Worm (Caenorhabditis elegans) whole organism, L4 larva: ENCODE measurements around the gene glo-4.

Experiments
- D1046.2 ChIP-seq: fragments of 200-800 bp; sonication (Bioruptor generic); IDR thresholded peaks from 2 replicates; pipeline ENCODE4 v1.3.6; 2022; ENCODE audit warnings: missing genetic modification characterization, missing compliant biosample characterization
- F10B5.3 ChIP-seq: sonication (generic microtip); optimal IDR thresholded peaks from 2 replicates; lab custom pipeline; 2016; ENCODE audit warnings: mild to moderate bottlenecking, missing genetic modification characterization, missing compliant biosample characterization
- F44E2.7 ChIP-seq: fragments of 200-800 bp; sonication (Bioruptor generic); IDR thresholded peaks from 2 replicates; pipeline ENCODE4 v2.1.2; 2022; ENCODE audit warnings: missing genetic modification characterization, missing compliant biosample characterization
- F49E8.2 ChIP-seq: sonication (generic microtip); optimal IDR thresholded peaks from 2 replicates; lab custom pipeline; 2016; ENCODE audit warnings: missing compliant biosample characterization, mild to moderate bottlenecking, missing genetic modification characterization, borderline replicate concordance
- T20F7.1 ChIP-seq: fragments of 200-800 bp; sonication (Bioruptor generic); optimal IDR thresholded peaks from 2 replicates; lab custom pipeline; 2018; ENCODE audit warnings: mild to moderate bottlenecking, missing genetic modification characterization, missing compliant biosample characterization
- T26A8.4 ChIP-seq: fragments of 200-800 bp; sonication (Bioruptor generic); IDR thresholded peaks from 2 replicates; pipeline ENCODE4 v1.3.6; 2022; ENCODE audit warnings: missing genetic modification characterization, missing compliant biosample characterization
- Y48G9A.11 ChIP-seq: fragments of 200-800 bp; sonication (Bioruptor generic); IDR thresholded peaks from 2 replicates; pipeline ENCODE4 v1.3.6; 2022; ENCODE audit warnings: missing genetic modification reagents, missing genetic modification characterization, missing compliant biosample characterization
- ZK546.5 ChIP-seq, 2 experiments: sonication (generic microtip); optimal IDR thresholded peaks; 2 replicates each; lab custom pipeline; 2017; ENCODE audit warnings: missing biosample characterization in 2 of 2, missing genetic modification characterization in 2 of 2
- attf-4 ChIP-seq: sonication (generic microtip); optimal IDR thresholded peaks from 3 replicates; lab custom pipeline; 2017; ENCODE audit warnings: missing biosample characterization, missing genetic modification characterization
- ceh-28 ChIP-seq: fragments of 150-350 bp; optimal IDR thresholded peaks from 2 replicates; lab custom pipeline; 2014; ENCODE audit warnings: missing biosample characterization, missing genetic modification reagents, missing genetic modification characterization
- ctbp-1 ChIP-seq: fragments of 200-800 bp; sonication (Bioruptor generic); IDR thresholded peaks from 2 replicates; pipeline ENCODE4 v1.3.6; 2022; ENCODE audit warnings: missing genetic modification reagents, missing genetic modification characterization, missing compliant biosample characterization
- daf-12 ChIP-seq: fragments of 150-350 bp; optimal IDR thresholded peaks from 2 replicates; lab custom pipeline; 2014; ENCODE audit warnings: missing biosample characterization, missing genetic modification reagents, missing genetic modification characterization
- daf-16 ChIP-seq, 3 experiments: sonication (generic microtip); optimal IDR thresholded peaks; 2 replicates each; lab custom pipeline; 2016 to 2017; ENCODE audit warnings: missing genetic modification characterization in 3 of 3, missing genetic modification reagents in 3 of 3, mild to moderate bottlenecking in 2 of 3, missing compliant biosample characterization in 2 of 3, missing biosample characterization in 1 of 3, moderate library complexity in 1 of 3
- daf-19 ChIP-seq: fragments of 200-800 bp; sonication (Bioruptor generic); conservative IDR thresholded peaks from 2 replicates; pipeline ENCODE4 v1.3.6; 2022; ENCODE audit warnings: missing genetic modification characterization, missing compliant biosample characterization
- dmd-6 ChIP-seq: fragments of 200-800 bp; sonication (Bioruptor generic); IDR thresholded peaks from 2 replicates; pipeline ENCODE4 v1.3.6; 2022; ENCODE audit warnings: missing genetic modification reagents, missing genetic modification characterization, missing compliant biosample characterization
- dpl-1 ChIP-seq: fragments of 150-350 bp; optimal IDR thresholded peaks from 2 replicates; lab custom pipeline; 2014; ENCODE audit warnings: missing biosample characterization, missing genetic modification reagents, missing genetic modification characterization
- egl-43 ChIP-seq: fragments of 200-800 bp; sonication (Bioruptor generic); IDR thresholded peaks from 2 replicates; pipeline ENCODE4 v1.3.6; 2022; ENCODE audit warnings: missing genetic modification reagents, missing genetic modification characterization, missing compliant biosample characterization
- fos-1 ChIP-seq: fragments of 150-350 bp; optimal IDR thresholded peaks from 2 replicates; lab custom pipeline; 2014; ENCODE audit warnings: missing biosample characterization, missing genetic modification characterization
- hlh-11 ChIP-seq: fragments of 200-800 bp; sonication (Bioruptor generic); optimal IDR thresholded peaks from 2 replicates; lab custom pipeline; 2018; ENCODE audit warnings: mild to moderate bottlenecking, missing genetic modification characterization, missing compliant biosample characterization
- jun-1 ChIP-seq: fragments of 150-350 bp; optimal IDR thresholded peaks from 2 replicates; lab custom pipeline; 2014; ENCODE audit warnings: missing biosample characterization, missing genetic modification reagents, missing genetic modification characterization
- lin-29 ChIP-seq: fragments of 200-800 bp; sonication (Bioruptor generic); IDR thresholded peaks from 2 replicates; pipeline ENCODE4 v1.3.6; 2022; ENCODE audit warnings: missing genetic modification reagents, missing genetic modification characterization, missing compliant biosample characterization
- mes-2 ChIP-seq: sonication (generic microtip); optimal IDR thresholded peaks from 2 replicates; lab custom pipeline; 2016; ENCODE audit warnings: missing genotype, mild to moderate bottlenecking, missing genetic modification characterization, missing compliant biosample characterization; ENCODE audit not compliant: poor library complexity, severe bottlenecking
- mxl-2 ChIP-seq: fragments of 200-800 bp; sonication (Bioruptor generic); conservative IDR thresholded peaks from 2 replicates; pipeline ENCODE4 v1.3.6; 2022; ENCODE audit warnings: missing genetic modification reagents, missing genetic modification characterization, missing compliant biosample characterization
- nhr-11 ChIP-seq: fragments of 150-350 bp; optimal IDR thresholded peaks from 2 replicates; lab custom pipeline; 2014; ENCODE audit warnings: missing biosample characterization, missing genetic modification characterization
- nhr-28 ChIP-seq: fragments of 150-350 bp; optimal IDR thresholded peaks from 2 replicates; lab custom pipeline; 2014; ENCODE audit warnings: missing biosample characterization, missing genetic modification characterization
- nhr-48 ChIP-seq: sonication (generic microtip); optimal IDR thresholded peaks from 2 replicates; lab custom pipeline; 2016; ENCODE audit warnings: mild to moderate bottlenecking, missing genetic modification characterization, missing compliant biosample characterization
- nhr-76 ChIP-seq: fragments of 150-350 bp; optimal IDR thresholded peaks from 2 replicates; lab custom pipeline; 2014; ENCODE audit warnings: missing biosample characterization, missing genetic modification characterization
- pha-4 ChIP-seq, 2 experiments: fragments of 150-350 bp in 1 of 2; fragments of 200-800 bp in 1 of 2; sonication (Bioruptor generic) in 1 of 2; IDR thresholded peaks in 1 of 2; optimal IDR thresholded peaks in 1 of 2; 2 replicates each; pipeline versions ENCODE4 v1.3.6 to Lab custom; 2014 to 2022; ENCODE audit warnings: missing genetic modification characterization in 2 of 2, missing genetic modification reagents in 2 of 2, missing biosample characterization in 1 of 2, missing compliant biosample characterization in 1 of 2
- pqm-1 ChIP-seq: sonication (generic microtip); optimal IDR thresholded peaks from 2 replicates; lab custom pipeline; 2017; ENCODE audit warnings: missing biosample characterization, missing genetic modification characterization
- rbr-2 ChIP-seq: sonication (generic microtip); optimal IDR thresholded peaks from 2 replicates; lab custom pipeline; 2016; ENCODE audit warnings: missing genotype, missing genetic modification characterization, missing compliant biosample characterization
- sdz-12 ChIP-seq: fragments of 200-800 bp; sonication (Bioruptor generic); optimal IDR thresholded peaks from 2 replicates; lab custom pipeline; 2018; ENCODE audit warnings: mild to moderate bottlenecking, missing genetic modification characterization, missing compliant biosample characterization
- skn-1 ChIP-seq: fragments of 150-350 bp; optimal IDR thresholded peaks from 2 replicates; lab custom pipeline; 2014; ENCODE audit warnings: missing biosample characterization, missing genetic modification characterization
- spr-1 ChIP-seq: sonication (generic microtip); optimal IDR thresholded peaks from 2 replicates; lab custom pipeline; 2016; ENCODE audit warnings: mild to moderate bottlenecking, missing genetic modification characterization, missing compliant biosample characterization
- tag-97 ChIP-seq: fragments of 200-800 bp; sonication (Bioruptor generic); IDR thresholded peaks from 2 replicates; pipeline ENCODE4 v1.3.6; 2022; ENCODE audit warnings: missing genetic modification characterization, missing compliant biosample characterization
- tra-1 ChIP-seq: fragments of 200-800 bp; sonication (Bioruptor generic); IDR thresholded peaks from 2 replicates; pipeline ENCODE4 v1.3.6; 2022; ENCODE audit warnings: missing genetic modification reagents, missing genetic modification characterization, missing compliant biosample characterization
- unc-130 ChIP-seq: sonication (generic microtip); optimal IDR thresholded peaks from 2 replicates; lab custom pipeline; 2016; ENCODE audit warnings: missing genetic modification reagents, missing genetic modification characterization, missing compliant biosample characterization
- vab-7 ChIP-seq: fragments of 200-800 bp; sonication (Bioruptor generic); IDR thresholded peaks from 2 replicates; pipeline ENCODE4 v1.3.6; 2022; ENCODE audit warnings: missing genetic modification reagents, missing genetic modification characterization, missing compliant biosample characterization
- zfp-2 ChIP-seq: sonication (generic microtip); optimal IDR thresholded peaks from 2 replicates; lab custom pipeline; 2016; ENCODE audit warnings: mild to moderate bottlenecking, missing genetic modification characterization, missing compliant biosample characterization
- zip-2 ChIP-seq: fragments of 150-350 bp; optimal IDR thresholded peaks from 2 replicates; lab custom pipeline; 2014; ENCODE audit warnings: missing biosample characterization, missing genetic modification characterization

Gene glo-4

ce11 chrV:9212499-9212898 is 30.5 kb downstream of the glo-4 start (continued):
- TF ChIP-seq daf-19 (GFP tag; lab: Robert Waterston, UW): no peak
- TF ChIP-seq skn-1 (tag; lab: Kevin White, UChicago): no peak
- TF ChIP-seq hlh-11: peak; percentile 56
- peak; percentile 93 for TF ChIP-seq nhr-28 (tag; lab: Kevin White, UChicago)
- no peak for TF ChIP-seq egl-43 (GFP tag; lab: Robert Waterston, UW)
- TF ChIP-seq attf-4 (tag; lab: Kevin White, UChicago): no peak
- TF ChIP-seq T20F7.1: peak; percentile 47
- TF ChIP-seq dmd-6 (GFP tag; lab: Robert Waterston, UW): 0 out of 2 replicates have a peak, but pooled peaks have one; percentile 14
- TF ChIP-seq tag-97: no peak
- TF ChIP-seq daf-12 (tag; lab: Kevin White, UChicago): no peak
- no peak for TF ChIP-seq sdz-12 (GFP tag; lab: Kevin White, UChicago)
- no peak for TF ChIP-seq lin-29 (GFP tag; lab: Robert Waterston, UW)
- TF ChIP-seq unc-130 (GFP tag; lab: Kevin White, UChicago): no peak
- TF ChIP-seq T26A8.4 (GFP tag; lab: Robert Waterston, UW): no peak
- TF ChIP-seq pqm-1 (tag; lab: Kevin White, UChicago): peak; percentile 72
- TF ChIP-seq F10B5.3 (tag; lab: Kevin White, UChicago): no peak
- TF ChIP-seq pha-4 (GFP tag; IDR thresholded peaks at IDR 0.05; lab: Robert Waterston, UW): no peak
- TF ChIP-seq pha-4 (tag; optimal IDR thresholded peaks at IDR 0.05; lab: Kevin White, UChicago): peak; percentile 64
- no peak for TF ChIP-seq F44E2.7 (GFP tag; lab: Robert Waterston, UW)
- no peak for TF ChIP-seq ceh-28 (tag; lab: Kevin White, UChicago)
- TF ChIP-seq zip-2 (tag; lab: Kevin White, UChicago): no peak
- TF ChIP-seq spr-1: no peak
- no peak for TF ChIP-seq nhr-76 (tag; lab: Kevin White, UChicago)
- TF ChIP-seq nhr-48 (tag; lab: Kevin White, UChicago): no peak
- no peak for TF ChIP-seq mxl-2 (GFP tag; lab: Robert Waterston, UW)
- peak; percentile 43 for TF ChIP-seq nhr-11
- TF ChIP-seq, all 104 proteins: peak for 24

- TF ChIP-seq fos-1: no peak
- peak; percentile 8 for TF ChIP-seq rbr-2 (tag; lab: Kevin White, UChicago)
- no peak for TF ChIP-seq jun-1
- TF ChIP-seq daf-16 (GFP tag; optimal IDR thresholded peaks at IDR 0.05; lab: Kevin White, UChicago): peak in 1 of 2 experiments; percentile 1
- TF ChIP-seq daf-16 (tag; optimal IDR thresholded peaks at IDR 0.05; lab: Kevin White, UChicago): no peak
These were observed 34.1 kb downstream of the glo-4 start for ce11 chrV:9208878-9209277.

- no peak for TF ChIP-seq Y48G9A.11 (GFP tag; lab: Robert Waterston, UW)
- no peak for TF ChIP-seq dmd-6 (GFP tag; lab: Robert Waterston, UW)
- TF ChIP-seq T26A8.4 (GFP tag; lab: Robert Waterston, UW): no peak
- TF ChIP-seq pha-4 (GFP tag; IDR thresholded peaks at IDR 0.05; lab: Robert Waterston, UW): no peak
- no peak for TF ChIP-seq pha-4 (tag; optimal IDR thresholded peaks at IDR 0.05; lab: Kevin White, UChicago)
- TF ChIP-seq F49E8.2 (tag; lab: Kevin White, UChicago): no peak
- no peak for TF ChIP-seq mes-2 (tag; lab: Kevin White, UChicago)
- no peak for TF ChIP-seq ZK546.5 (tag; optimal IDR thresholded peaks at IDR 0.05; lab: Kevin White, UChicago)
- TF ChIP-seq D1046.2 (GFP tag; lab: Robert Waterston, UW): no peak
- no peak for TF ChIP-seq ctbp-1 (GFP tag; lab: Robert Waterston, UW)
- TF ChIP-seq dpl-1 (GFP tag; lab: Kevin White, UChicago): no peak
- TF ChIP-seq vab-7 (GFP tag; lab: Robert Waterston, UW): no peak
- no peak for TF ChIP-seq jun-1
- TF ChIP-seq zfp-2 (tag; lab: Kevin White, UChicago): no peak
- no peak for TF ChIP-seq tra-1 (GFP tag; lab: Robert Waterston, UW)
These were observed 35.6 kb downstream of the glo-4 start, which contains the start of gene inx-10 for ce11 chrV:9207377-9207776. inx-10 (minus strand) TSS chrV:9207477.
